Worm (Caenorhabditis elegans): ENCODE measurements around the gene B0348.2.
A peak's percentile ranks its signal among the peaks of the same experiment; 100 is the strongest.

B0348.2 gene

ce11 chrV:63887-64286 lies 18.8 kb downstream of the B0348.2 start:
- TF ChIP-seq ets-5 (GFP tag; IDR thresholded peaks at IDR 0.05): 0 out of 2 replicates have a peak, but pooled peaks have one; percentile 9
- TF ChIP-seq Y116A8C.19 (tag; optimal IDR thresholded peaks at IDR 0.05; ENCODE audit: borderline replicate concordance): no peak
- no peak for TF ChIP-seq grh-1 (GFP tag; IDR thresholded peaks at IDR 0.05)
- no peak for TF ChIP-seq nhr-11 (tag; optimal IDR thresholded peaks at IDR 0.05)
- TF ChIP-seq lin-35 (GFP tag; optimal IDR thresholded peaks at IDR 0.05): no peak

- TF ChIP-seq efl-1 (optimal IDR thresholded peaks at IDR 0.05) (no peak), efl-1 (GFP tag; optimal IDR thresholded peaks at IDR 0.05 in 1 of 2) (no peak), pax-3 (tag; optimal IDR thresholded peaks at IDR 0.05) (no peak), ceh-82 (tag; optimal IDR thresholded peaks at IDR 0.05) (no peak), ceh-8 (GFP tag; optimal IDR thresholded peaks at IDR 0.05) (no peak), mef-2 (tag; optimal IDR thresholded peaks at IDR 0.05) (no peak), egl-13 (tag; optimal IDR thresholded peaks at IDR 0.05) (no peak)
Observed at ce11 chrV:66506-66905, 21.4 kb downstream of the B0348.2 start.

ce11 chrV:68112-68511 lies 23.0 kb downstream of the B0348.2 start:
- no peak for TF ChIP-seq efl-1 (optimal IDR thresholded peaks at IDR 0.05)
- TF ChIP-seq efl-1 (GFP tag; optimal IDR thresholded peaks at IDR 0.05 in 1 of 2): peak in 1 of 2 experiments; percentile 10
- TF ChIP-seq lin-15B (tag; optimal IDR thresholded peaks at IDR 0.05): no peak
- TF ChIP-seq aha-1 (tag; optimal IDR thresholded peaks at IDR 0.05): no peak

- TF ChIP-seq elt-3 (tag; optimal IDR thresholded peaks at IDR 0.05): no peak
- no peak for TF ChIP-seq lsy-2 (tag; optimal IDR thresholded peaks at IDR 0.05)
- no peak for TF ChIP-seq Y116A8C.19 (tag; optimal IDR thresholded peaks at IDR 0.05; ENCODE audit: borderline replicate concordance)
Observed at ce11 chrV:83732-84131, 38.6 kb downstream of the B0348.2 start, which contains the start of gene daam-1. Gene daam-1, minus strand, starts transcription at chrV:83832.
